Worm (Caenorhabditis elegans): ENCODE data around the gene srh-68.

Gene srh-68

ce11 chrII:12459422-12459821 is 47.7 kb upstream of the srh-68 start, which contains the start of gene tag-281 (continued):
- TF ChIP-seq T26A8.4 (GFP tag; IDR thresholded peaks at IDR 0.05) (peak; percentile 41; the same call in 1 of the 2 replicates), nhr-28 (tag; optimal IDR thresholded peaks at IDR 0.05) (no peak), tra-1 (GFP tag; IDR thresholded peaks at IDR 0.05) (no peak), lir-3 (tag; optimal IDR thresholded peaks at IDR 0.05) (no peak), ama-1 (optimal IDR thresholded peaks at IDR 0.05) (no peak), dmd-9 (GFP tag; IDR thresholded peaks at IDR 0.05) (0 out of 2 replicates have a peak, but pooled peaks have one; percentile 50)

ce11 chrII:12460602-12461453 is 46.3 kb upstream of the srh-68 start, which contains the start of gene tag-280:
Gene tag-280 (plus strand): TSS chrII:12460652.
- no peak for TF ChIP-seq mes-2 (tag; optimal IDR thresholded peaks at IDR 0.05; ENCODE audit: poor library complexity, severe bottlenecking)
- TF ChIP-seq unc-62 (GFP tag; optimal IDR thresholded peaks at IDR 0.05 in 1 of 2): peak in 1 of 2 experiments; percentile 74
- no peak for TF ChIP-seq unc-62 (tag; optimal IDR thresholded peaks at IDR 0.05)
- TF ChIP-seq Y48G9A.11 (GFP tag; IDR thresholded peaks at IDR 0.05): 0 out of 2 replicates have a peak, but pooled peaks have one; percentile 11
- TF ChIP-seq nhr-48 (tag; optimal IDR thresholded peaks at IDR 0.05): no peak
- TF ChIP-seq lin-38 (GFP tag; IDR thresholded peaks at IDR 0.05): peak; percentile 31; the same call in 1 of the 2 replicates

ce11 chrII:12462244-12462643 is 44.9 kb upstream of the srh-68 start, which contains the start of gene F15A4.2:
Gene F15A4.2 (plus strand): TSS chrII:12462544.
- no peak for TF ChIP-seq duxl-1 (tag; optimal IDR thresholded peaks at IDR 0.05; ENCODE audit: poor library complexity)
- no peak for TF ChIP-seq dmd-8 (GFP tag; IDR thresholded peaks at IDR 0.05)
- TF ChIP-seq ceh-62 (tag; optimal IDR thresholded peaks at IDR 0.05): no peak

ce11 chrII:12465557-12465956 is 41.6 kb upstream of the srh-68 start, which contains the start of gene sre-37:
Gene sre-37 (plus strand): TSS chrII:12465857.
- no peak for TF ChIP-seq unc-39 (tag; optimal IDR thresholded peaks at IDR 0.05)

ce11 chrII:12467047-12467446 is 40.1 kb upstream of the srh-68 start, which contains the start of gene srg-16:
Gene srg-16 (plus strand): TSS chrII:12467133.
- TF ChIP-seq vab-7 (GFP tag; IDR thresholded peaks at IDR 0.05): no peak
- TF ChIP-seq F26F4.8 (GFP tag; conservative IDR thresholded peaks at IDR 0.05): 0 out of 2 replicates have a peak, but pooled peaks have one; percentile 7

ce11 chrII:12471138-12471855 is 35.8 kb upstream of the srh-68 start, which contains the start of the genes F15A4.5 and phat-8:
Gene F15A4.5 (minus strand): TSS chrII:12471238.
Gene phat-8 (plus strand): TSS chrII:12471805.
- TF ChIP-seq nhr-10 (tag; optimal IDR thresholded peaks at IDR 0.05) (no peak), unc-62 (GFP tag; optimal IDR thresholded peaks at IDR 0.05 in 1 of 2) (peak in 1 of 2 experiments; percentile 21), unc-62 (tag; optimal IDR thresholded peaks at IDR 0.05) (no peak), spr-3 (GFP tag; optimal IDR thresholded peaks at IDR 0.05) (no peak), zip-11 (GFP tag; IDR thresholded peaks at IDR 0.05) (no peak)

ce11 chrII:12473406-12473805 is 33.7 kb upstream of the srh-68 start, which contains the start of gene srg-17:
Gene srg-17 (plus strand): TSS chrII:12473706.
- TF ChIP-seq daf-8 (GFP tag; IDR thresholded peaks at IDR 0.05) (no peak), lsy-2 (tag; optimal IDR thresholded peaks at IDR 0.05) (no peak), aha-1 (tag) (peak; percentile 72)

- no peak for TF ChIP-seq hlh-30 (tag; optimal IDR thresholded peaks at IDR 0.05; ENCODE audit: insufficient read depth)
- no peak for TF ChIP-seq aly-2 (tag; optimal IDR thresholded peaks at IDR 0.05)
- no peak for TF ChIP-seq skn-1 (tag; optimal IDR thresholded peaks at IDR 0.05)
- no peak for TF ChIP-seq Y105C5A.15 (GFP tag; IDR thresholded peaks at IDR 0.05)
- TF ChIP-seq nhr-42 (GFP tag; IDR thresholded peaks at IDR 0.05): no peak
- TF ChIP-seq ztf-7 (tag; optimal IDR thresholded peaks at IDR 0.05): no peak
- no peak for TF ChIP-seq mep-1 (tag; optimal IDR thresholded peaks at IDR 0.05)
- no peak for TF ChIP-seq nhr-102 (tag; optimal IDR thresholded peaks at IDR 0.05)
- TF ChIP-seq zfp-3 (GFP tag; conservative IDR thresholded peaks at IDR 0.05): no peak
- no peak for TF ChIP-seq nhr-25 (tag; optimal IDR thresholded peaks at IDR 0.05; ENCODE audit: borderline replicate concordance, insufficient read depth)
- TF ChIP-seq F10B5.3 (tag; optimal IDR thresholded peaks at IDR 0.05): no peak
- no peak for TF ChIP-seq ama-1 (optimal IDR thresholded peaks at IDR 0.05)
- TF ChIP-seq snpc-4 (tag; optimal IDR thresholded peaks at IDR 0.05): no peak
These were observed 26.3 kb upstream of the srh-68 start, which contains the start of gene arrd-9 for ce11 chrII:12480811-12481210. Gene arrd-9 (minus strand): TSS chrII:12480911.
